Worm (Caenorhabditis elegans): ENCODE data around the gene semi-1.

The semi-1 gene

ce11 chrV:13556746-13557145, 41.7 kb upstream of the semi-1 start, which contains the start of gene cav-2:
cav-2 (plus strand) TSS chrV:13557104.
- TF ChIP-seq dpl-1 (GFP tag; optimal IDR thresholded peaks at IDR 0.05) (peak; percentile 80), C06A6.2 (GFP tag; conservative IDR thresholded peaks at IDR 0.05) (0 out of 2 replicates have a peak, but pooled peaks have one; percentile 28), F49E8.2 (tag; optimal IDR thresholded peaks at IDR 0.05; ENCODE audit: insufficient read depth) (no peak), cebp-1 (GFP tag; IDR thresholded peaks at IDR 0.05) (0 out of 2 replicates have a peak, but pooled peaks have one; percentile 57), cebp-1 (tag; optimal IDR thresholded peaks at IDR 0.05) (peak; percentile 66), attf-3 (GFP tag; conservative IDR thresholded peaks at IDR 0.05) (peak; percentile 58), sdz-38 (tag; optimal IDR thresholded peaks at IDR 0.05) (no peak), D2030.7 (GFP tag; IDR thresholded peaks at IDR 0.05) (peak; percentile 41), hsf-1 (GFP tag; IDR thresholded peaks at IDR 0.05) (no peak), unc-130 (GFP tag; optimal IDR thresholded peaks at IDR 0.05) (peak; percentile 97), pbrm-1 (GFP tag; IDR thresholded peaks at IDR 0.05) (0 out of 2 replicates have a peak, but pooled peaks have one; percentile 32), chd-7 (tag; optimal IDR thresholded peaks at IDR 0.05) (peak; percentile 58), B0261.1 (tag; optimal IDR thresholded peaks at IDR 0.05) (no peak), athp-1 (tag; optimal IDR thresholded peaks at IDR 0.05) (peak; percentile 11), nhr-120 (GFP tag; IDR thresholded peaks at IDR 0.05) (0 out of 2 replicates have a peak, but pooled peaks have one; percentile 53), F22D6.2 (tag; optimal IDR thresholded peaks at IDR 0.05) (peak; percentile 36), atf-7 (tag; optimal IDR thresholded peaks at IDR 0.05) (peak; percentile 74), let-607 (tag; optimal IDR thresholded peaks at IDR 0.05) (peak; percentile 22 to 68), dox-1 (GFP tag; IDR thresholded peaks at IDR 0.05) (peak; percentile 83), ztf-25 (GFP tag; IDR thresholded peaks at IDR 0.05) (peak; percentile 65; the same call in 1 of the 2 replicates), B0019.2 (GFP tag; conservative IDR thresholded peaks at IDR 0.05) (no peak), mxl-1 (tag; optimal IDR thresholded peaks at IDR 0.05) (no peak), lir-1 (GFP tag; conservative IDR thresholded peaks at IDR 0.05) (peak; percentile 60), xnd-1 (tag; optimal IDR thresholded peaks at IDR 0.05) (peak; percentile 4), lin-40 (tag; optimal IDR thresholded peaks at IDR 0.05) (peak; percentile 72), aptf-2 (GFP tag; conservative IDR thresholded peaks at IDR 0.05) (0 out of 2 replicates have a peak, but pooled peaks have one; percentile 25), ceh-100 (GFP tag; IDR thresholded peaks at IDR 0.05) (0 out of 2 replicates have a peak, but pooled peaks have one; percentile 45), lin-54 (GFP tag; optimal IDR thresholded peaks at IDR 0.05) (peak; percentile 95), ztf-22 (GFP tag; optimal IDR thresholded peaks at IDR 0.05) (peak; percentile 49), gei-17 (GFP tag; optimal IDR thresholded peaks at IDR 0.05) (peak; percentile 9), ceh-58 (GFP tag; IDR thresholded peaks at IDR 0.05) (no peak), F23B12.7 (tag; optimal IDR thresholded peaks at IDR 0.05; ENCODE audit: insufficient read depth) (peak; percentile 18), let-526 (GFP tag; IDR thresholded peaks at IDR 0.05) (peak; percentile 78), hlh-12 (tag; optimal IDR thresholded peaks at IDR 0.05) (no peak), rec-8 (tag; optimal IDR thresholded peaks at IDR 0.05) (peak in 1 of 2 experiments; percentile 66), ets-4 (GFP tag; optimal IDR thresholded peaks at IDR 0.05) (peak; percentile 98), dpff-1 (tag; optimal IDR thresholded peaks at IDR 0.05) (no peak), F37B4.10 (GFP tag; IDR thresholded peaks at IDR 0.05) (no peak), Y95B8A.8 (GFP tag; IDR thresholded peaks at IDR 0.05) (peak; percentile 71; the same call in 1 of the 2 replicates), F39B2.1 (GFP tag; IDR thresholded peaks at IDR 0.05) (no peak), fkh-3 (tag; optimal IDR thresholded peaks at IDR 0.05) (no peak), K12H6.12 (tag; optimal IDR thresholded peaks at IDR 0.05) (peak; percentile 51), zim-3 (tag; optimal IDR thresholded peaks at IDR 0.05) (no peak), hrde-1 (tag; optimal IDR thresholded peaks at IDR 0.05; ENCODE audit: borderline replicate concordance) (no peak), ztf-28 (GFP tag; IDR thresholded peaks at IDR 0.05) (0 out of 2 replicates have a peak, but pooled peaks have one; percentile 51), egrh-3 (GFP tag; IDR thresholded peaks at IDR 0.05) (no peak), hmg-1.2 (GFP tag; IDR thresholded peaks at IDR 0.05) (peak; percentile 33), lag-1 (GFP tag; IDR thresholded peaks at IDR 0.05) (0 out of 2 replicates have a peak, but pooled peaks have one; percentile 66)
